Fruit fly (Drosophila melanogaster) whole organism, embryonic: ENCODE measurements around the gene eIF1.

Source experiments
- Asciz ChIP-seq: fragments of 200-800 bp; sonication (Bioruptor generic); optimal IDR thresholded peaks from 2 replicates; lab custom pipeline; 2017; ENCODE audit warnings: missing biosample characterization, mild to moderate bottlenecking, missing genetic modification characterization, missing genetic modification reagents
- Bgb ChIP-seq: fragments of 200-800 bp; sonication (Bioruptor generic); IDR thresholded peaks from 2 replicates; pipeline ENCODE4 v1.3.6; 2022; ENCODE audit warnings: missing biosample characterization, missing genetic modification characterization; ENCODE audit not compliant: partially characterized antibody
- CG12236 ChIP-seq: fragments of 200-800 bp; sonication (Bioruptor generic); optimal IDR thresholded peaks from 2 replicates; lab custom pipeline; 2016; ENCODE audit warnings: missing biosample characterization, missing genetic modification characterization
- CG13296 ChIP-seq: fragments of 200-800 bp; sonication (Bioruptor generic); optimal IDR thresholded peaks from 3 replicates; lab custom pipeline; 2018; ENCODE audit warnings: missing biosample characterization, mild to moderate bottlenecking, missing genetic modification characterization
- CG13775 ChIP-seq: fragments of 200-800 bp; sonication (Bioruptor generic); optimal IDR thresholded peaks from 3 replicates; lab custom pipeline; 2017; ENCODE audit warnings: missing biosample characterization, mild to moderate bottlenecking, missing genetic modification characterization
- CG14710 ChIP-seq: fragments of 200-800 bp; sonication (Bioruptor generic); optimal IDR thresholded peaks from 3 replicates; lab custom pipeline; 2019; ENCODE audit warnings: missing biosample characterization, mild to moderate bottlenecking, missing genetic modification characterization, moderate library complexity
- CG15011 ChIP-seq: fragments of 200-800 bp; sonication (Bioruptor generic); optimal IDR thresholded peaks from 3 replicates; lab custom pipeline; 2018; ENCODE audit warnings: missing biosample characterization, mild to moderate bottlenecking, missing genetic modification characterization
- CG16779 ChIP-seq: fragments of 200-800 bp; sonication (Bioruptor generic); IDR thresholded peaks from 2 replicates; pipeline ENCODE4 v1.3.6; 2022; ENCODE audit warnings: missing biosample characterization, missing genetic modification characterization
- CG16815 ChIP-seq: fragments of 200-800 bp; sonication (Bioruptor generic); optimal IDR thresholded peaks from 3 replicates; lab custom pipeline; 2017; ENCODE audit warnings: missing biosample characterization, mild to moderate bottlenecking, missing genetic modification characterization
- CG18764 ChIP-seq: fragments of 200-800 bp; sonication (Bioruptor generic); optimal IDR thresholded peaks from 3 replicates; lab custom pipeline; 2016; ENCODE audit warnings: missing biosample characterization, missing genetic modification characterization
- CG2129 ChIP-seq: fragments of 200-800 bp; sonication (Bioruptor generic); IDR thresholded peaks from 2 replicates; pipeline ENCODE4 v1.3.6; 2022; ENCODE audit warnings: missing biosample characterization, missing genetic modification characterization; ENCODE audit not compliant: partially characterized antibody
- CG30020 ChIP-seq: fragments of 200-800 bp; optimal IDR thresholded peaks from 2 replicates; lab custom pipeline; 2019; ENCODE audit warnings: missing biosample characterization, mild to moderate bottlenecking, missing genetic modification characterization, moderate library complexity
- CG3065 ChIP-seq: fragments of 200-800 bp; sonication (Bioruptor generic); optimal IDR thresholded peaks from 2 replicates; lab custom pipeline; 2016; ENCODE audit warnings: missing biosample characterization, missing genetic modification characterization
- CG31388 ChIP-seq: fragments of 200-800 bp; sonication (Bioruptor generic); optimal IDR thresholded peaks from 2 replicates; lab custom pipeline; 2016; ENCODE audit warnings: missing biosample characterization, missing genetic modification characterization
- CG32772 ChIP-seq: fragments of 200-800 bp; sonication (Bioruptor generic); IDR thresholded peaks from 2 replicates; pipeline ENCODE4 v1.3.6; 2022; ENCODE audit warnings: missing biosample characterization, missing genetic modification characterization
- CG34422 ChIP-seq: fragments of 200-800 bp; sonication (Bioruptor generic); IDR thresholded peaks from 3 replicates; pipeline ENCODE4 v1.3.6; 2022; ENCODE audit warnings: missing biosample characterization, missing genetic modification characterization
- CG3995 ChIP-seq: fragments of 200-800 bp; sonication (Bioruptor generic); optimal IDR thresholded peaks from 3 replicates; lab custom pipeline; 2016; ENCODE audit warnings: missing biosample characterization, missing genetic modification characterization
- CG7963 ChIP-seq: fragments of 200-800 bp; sonication (Bioruptor generic); IDR thresholded peaks from 3 replicates; pipeline ENCODE4 v1.3.6; 2022; ENCODE audit warnings: missing biosample characterization, missing genetic modification characterization; ENCODE audit not compliant: partially characterized antibody
- CG8924 ChIP-seq: fragments of 200-800 bp; optimal IDR thresholded peaks from 3 replicates; lab custom pipeline; 2019; ENCODE audit warnings: missing biosample characterization, mild to moderate bottlenecking, missing genetic modification characterization, moderate library complexity
- CG9876 ChIP-seq: fragments of 200-800 bp; sonication (Bioruptor generic); optimal IDR thresholded peaks from 2 replicates; lab custom pipeline; 2016; ENCODE audit warnings: missing biosample characterization, missing genetic modification characterization
- D19A ChIP-seq: fragments of 200-800 bp; optimal IDR thresholded peaks from 3 replicates; lab custom pipeline; 2019; ENCODE audit warnings: missing biosample characterization, mild to moderate bottlenecking, missing genetic modification characterization, moderate library complexity
- Fer2 ChIP-seq: fragments of 200-800 bp; sonication (Bioruptor generic); optimal IDR thresholded peaks from 2 replicates; lab custom pipeline; 2018; ENCODE audit warnings: missing biosample characterization, mild to moderate bottlenecking, missing genetic modification characterization, moderate library complexity
- Gsc ChIP-seq: fragments of 200-800 bp; sonication (Bioruptor generic); IDR thresholded peaks from 2 replicates; pipeline ENCODE4 v1.3.6; 2022; ENCODE audit warnings: missing biosample characterization, missing genetic modification characterization
- NC2α ChIP-seq: fragments of 200-800 bp; sonication (Bioruptor generic); optimal IDR thresholded peaks from 2 replicates; lab custom pipeline; 2016; ENCODE audit warnings: missing biosample characterization, missing genetic modification characterization
- Oaz ChIP-seq: fragments of 200-800 bp; sonication (Bioruptor generic); IDR thresholded peaks from 2 replicates; pipeline ENCODE4 v1.3.6; 2022; ENCODE audit warnings: missing biosample characterization, missing genetic modification characterization
- Ravus ChIP-seq: fragments of 200-800 bp; sonication (Bioruptor generic); IDR thresholded peaks from 2 replicates; pipeline ENCODE4 v1.3.6; 2022; ENCODE audit warnings: missing biosample characterization, missing genetic modification characterization
- Usf ChIP-seq: fragments of 200-800 bp; sonication (Bioruptor generic); optimal IDR thresholded peaks from 2 replicates; lab custom pipeline; 2017; ENCODE audit warnings: missing genotype, missing biosample characterization, missing genetic modification characterization
- ara ChIP-seq: fragments of 200-800 bp; sonication (Bioruptor generic); IDR thresholded peaks from 2 replicates; pipeline ENCODE4 v1.3.6; 2022; ENCODE audit warnings: missing biosample characterization, missing genetic modification characterization
- ci ChIP-seq: fragments of 200-800 bp; sonication (Bioruptor generic); IDR thresholded peaks from 3 replicates; pipeline ENCODE4 v1.3.6; 2022; ENCODE audit warnings: missing biosample characterization, missing genetic modification characterization
- dati ChIP-seq: fragments of 200-800 bp; sonication (Bioruptor generic); IDR thresholded peaks from 2 replicates; pipeline ENCODE4 v1.3.6; 2022; ENCODE audit warnings: missing biosample characterization, missing genetic modification characterization
- dpn ChIP-seq, 2 experiments: fragments of 200-800 bp; sonication (Bioruptor generic); optimal IDR thresholded peaks; 3 replicates each; lab custom pipeline; 2016; ENCODE audit warnings: missing biosample characterization in 2 of 2, missing genetic modification characterization in 2 of 2
- dysf ChIP-seq: fragments of 200-800 bp; sonication (Bioruptor generic); IDR thresholded peaks from 3 replicates; pipeline ENCODE4 v1.3.6; 2022; ENCODE audit warnings: missing biosample characterization, missing genetic modification characterization
- emc ChIP-seq: fragments of 200-800 bp; sonication (Bioruptor generic); optimal IDR thresholded peaks from 2 replicates; lab custom pipeline; 2016; ENCODE audit warnings: missing biosample characterization, missing genetic modification characterization
- grn ChIP-seq: fragments of 200-800 bp; sonication (Bioruptor generic); optimal IDR thresholded peaks from 3 replicates; lab custom pipeline; 2017; ENCODE audit warnings: missing biosample characterization, missing genetic modification characterization
- gsb ChIP-seq: fragments of 200-800 bp; sonication (Bioruptor generic); IDR thresholded peaks from 2 replicates; pipeline ENCODE4 v1.3.6; 2022; ENCODE audit warnings: missing biosample characterization, missing genetic modification characterization
- gt ChIP-seq: fragments of 200-800 bp; sonication (Bioruptor generic); IDR thresholded peaks from 2 replicates; pipeline ENCODE4 v1.3.6; 2022; ENCODE audit warnings: missing biosample characterization, missing genetic modification characterization
- ham ChIP-seq: fragments of 200-800 bp; sonication (Bioruptor generic); IDR thresholded peaks from 2 replicates; pipeline ENCODE4 v1.3.6; 2022; ENCODE audit warnings: missing biosample characterization, missing genetic modification characterization
- her ChIP-seq: fragments of 200-800 bp; sonication (Bioruptor generic); optimal IDR thresholded peaks from 2 replicates; lab custom pipeline; 2016; ENCODE audit warnings: missing biosample characterization, missing genetic modification characterization
- hth ChIP-seq: fragments of >200 bp; optimal IDR thresholded peaks from 2 replicates; lab custom pipeline; 2017; ENCODE audit warnings: inconsistent platforms
- jigr1 ChIP-seq: fragments of 200-800 bp; sonication (Bioruptor generic); IDR thresholded peaks from 3 replicates; pipeline ENCODE4 v1.3.6; 2022; ENCODE audit warnings: missing biosample characterization, missing genetic modification characterization
- jing ChIP-seq: fragments of 200-800 bp; sonication (Bioruptor generic); optimal IDR thresholded peaks from 2 replicates; lab custom pipeline; 2018; ENCODE audit warnings: missing biosample characterization, mild to moderate bottlenecking, missing genetic modification characterization
- lmd ChIP-seq: fragments of 200-800 bp; sonication (Bioruptor generic); IDR thresholded peaks from 2 replicates; pipeline ENCODE4 v1.3.6; 2022; ENCODE audit warnings: missing biosample characterization, missing genetic modification characterization
- peb ChIP-seq: fragments of 200-800 bp; sonication (Bioruptor generic); IDR thresholded peaks from 2 replicates; pipeline ENCODE4 v1.3.6; 2022; ENCODE audit warnings: missing biosample characterization, missing genetic modification characterization
- pros ChIP-seq: fragments of 200-800 bp; sonication (Bioruptor generic); optimal IDR thresholded peaks from 3 replicates; lab custom pipeline; 2019; ENCODE audit warnings: missing biosample characterization, mild to moderate bottlenecking, missing genetic modification characterization, moderate library complexity
- pzg ChIP-seq: fragments of 200-800 bp; sonication (Bioruptor generic); optimal IDR thresholded peaks from 3 replicates; lab custom pipeline; 2018; ENCODE audit warnings: missing biosample characterization, mild to moderate bottlenecking, missing genetic modification characterization, moderate library complexity
- sim ChIP-seq: fragments of 200-800 bp; sonication (Bioruptor generic); IDR thresholded peaks from 2 replicates; pipeline ENCODE4 v1.3.6; 2022; ENCODE audit warnings: missing biosample characterization, missing genetic modification characterization
- ttk ChIP-seq: fragments of 200-800 bp; sonication (Bioruptor generic); IDR thresholded peaks from 2 replicates; pipeline ENCODE4 v2.1.2; 2022; ENCODE audit warnings: missing biosample characterization, missing genetic modification characterization
- vvl ChIP-seq: fragments of 200-800 bp; sonication (Bioruptor generic); IDR thresholded peaks from 2 replicates; pipeline ENCODE4 v1.3.6; 2022; ENCODE audit warnings: missing biosample characterization, missing genetic modification characterization
- wek ChIP-seq: fragments of 200-800 bp; sonication (Bioruptor generic); optimal IDR thresholded peaks from 3 replicates; lab custom pipeline; 2018; ENCODE audit warnings: missing biosample characterization, mild to moderate bottlenecking, missing genetic modification characterization, moderate library complexity
- zen ChIP-seq: fragments of 200-800 bp; sonication (Bioruptor generic); optimal IDR thresholded peaks from 3 replicates; lab custom pipeline; 2018; ENCODE audit warnings: missing biosample characterization, mild to moderate bottlenecking, missing genetic modification characterization, moderate library complexity

eIF1 gene

dm6 chr3L:3248714-3249663 is 25.8 kb downstream of the eIF1 start (continued):
- TF ChIP-seq Ravus (GFP tag; lab: Robert Waterston, UW) (no peak), zen (tag; lab: Kevin White, UChicago) (no peak), Oaz (GFP tag; lab: Robert Waterston, UW) (no peak), CG9876 (no peak), jigr1 (GFP tag; lab: Robert Waterston, UW) (no peak), peb (GFP tag; lab: Robert Waterston, UW) (no peak), CG3065 (GFP tag; lab: Kevin White, UChicago) (no peak), lmd (peak; percentile 33; the same call in 1 of the 2 replicates), CG12236 (GFP tag; lab: Kevin White, UChicago) (no peak), Asciz (GFP tag; lab: Kevin White, UChicago) (peak; percentile 64), dysf (GFP tag; lab: Robert Waterston, UW) (peak; percentile 46; the same call in 1 of the 3 replicates), CG15011 (GFP tag; lab: Kevin White, UChicago) (no peak), hth (lab: Kevin White, UChicago) (no peak), ham (GFP tag; lab: Robert Waterston, UW) (no peak), her (GFP tag; lab: Kevin White, UChicago) (no peak), CG3995 (GFP tag; lab: Kevin White, UChicago) (no peak), Fer2 (tag; lab: Kevin White, UChicago) (no peak), vvl (GFP tag; lab: Robert Waterston, UW) (no peak), CG2129 (GFP tag; lab: Robert Waterston, UW) (no peak), dati (0 out of 2 replicates have a peak, but pooled peaks have one; percentile 21), gt (GFP tag; lab: Robert Waterston, UW) (no peak), wek (GFP tag; lab: Kevin White, UChicago) (no peak), CG7963 (GFP tag; lab: Robert Waterston, UW) (no peak), CG18764 (GFP tag; lab: Kevin White, UChicago) (no peak), CG34422 (GFP tag; lab: Robert Waterston, UW) (0 out of 3 replicates have a peak, but pooled peaks have one; percentile 22), CG31388 (GFP tag; lab: Kevin White, UChicago) (no peak), Bgb (GFP tag; lab: Robert Waterston, UW) (no peak), pzg (no peak), CG16815 (peak; percentile 33), jing (GFP tag; lab: Kevin White, UChicago) (no peak), ci (GFP tag; lab: Robert Waterston, UW) (peak; percentile 63; the same call in 2 of the 3 replicates), NC2α (GFP tag; lab: Kevin White, UChicago) (peak; percentile 2), emc (no peak), CG14710 (peak; percentile 3), dpn (GFP tag; optimal IDR thresholded peaks at IDR 0.05; lab: Kevin White, UChicago) (peak in 1 of 2 experiments; percentile 53), Usf (GFP tag; lab: Kevin White, UChicago) (peak; percentile 55), CG32772 (no peak), D19A (peak; percentile 19), CG16779 (GFP tag; lab: Robert Waterston, UW) (0 out of 2 replicates have a peak, but pooled peaks have one; percentile 21), pros (GFP tag; lab: Kevin White, UChicago) (no peak), CG30020 (tag; lab: Kevin White, UChicago) (no peak), grn (GFP tag; lab: Kevin White, UChicago) (no peak), Gsc (GFP tag; lab: Robert Waterston, UW) (no peak), CG8924 (tag; lab: Kevin White, UChicago) (peak; percentile 54), gsb (GFP tag; lab: Robert Waterston, UW) (no peak), ttk (GFP tag; lab: Robert Waterston, UW) (peak; percentile 56; the same call in 1 of the 2 replicates), sim (GFP tag; lab: Robert Waterston, UW) (no peak), CG13296 (no peak), ara (GFP tag; lab: Robert Waterston, UW) (no peak), CG13775 (GFP tag; lab: Kevin White, UChicago) (peak; percentile 31)
